Fruit fly (Drosophila melanogaster): ENCODE measurements around the gene viaf.

Gene viaf

DNA sequence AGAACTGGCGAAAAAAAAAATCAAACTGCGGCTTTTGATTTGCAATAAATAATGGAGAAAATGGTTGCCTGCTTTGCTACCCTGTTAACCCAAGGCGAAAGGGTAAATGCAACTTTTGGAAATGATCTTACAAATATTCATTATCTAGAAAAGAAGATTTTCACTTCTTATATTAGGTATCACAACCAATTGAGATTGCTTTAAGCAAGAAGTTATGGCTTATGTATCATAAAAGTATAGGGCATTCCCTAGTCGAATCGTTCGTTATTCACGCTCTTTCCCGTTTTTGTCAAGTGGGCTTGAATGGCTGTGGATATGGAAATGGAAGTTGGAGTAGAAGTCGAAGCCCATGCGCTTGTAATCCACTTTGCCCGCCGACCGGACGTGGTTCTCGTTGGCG lies 37.5 kb upstream of the viaf start (continued):
- 0 out of 2 replicates have a peak, but pooled peaks have one; percentile 8 for TF ChIP-seq CG31441 (GFP tag; IDR thresholded peaks at IDR 0.05)
- peak; percentile 16 for TF ChIP-seq Oli (tag; optimal IDR thresholded peaks at IDR 0.05)
- TF ChIP-seq CG7963 (GFP tag; IDR thresholded peaks at IDR 0.05; ENCODE audit: partially characterized antibody), result no peak
- TF ChIP-seq Med (GFP tag), result peak; percentile 9
- TF ChIP-seq CG7271 (tag; optimal IDR thresholded peaks at IDR 0.05), result no peak
- TF ChIP-seq sens (GFP tag), result peak; percentile 60
- no peak for TF ChIP-seq CG9932 (GFP tag; IDR thresholded peaks at IDR 0.05)
- no peak for TF ChIP-seq CG3407 (GFP tag; optimal IDR thresholded peaks at IDR 0.05)
- TF ChIP-seq Ssrp (tag; optimal IDR thresholded peaks at IDR 0.05), result no peak
- peak; percentile 4 for TF ChIP-seq CG17359 (tag; optimal IDR thresholded peaks at IDR 0.05)
- TF ChIP-seq bsh (GFP tag; optimal IDR thresholded peaks at IDR 0.05), result peak; percentile 26 to 44
- TF ChIP-seq Ada2b (GFP tag; IDR thresholded peaks at IDR 0.05), result peak; percentile 49; the same call in 1 of the 2 replicates

DNA sequence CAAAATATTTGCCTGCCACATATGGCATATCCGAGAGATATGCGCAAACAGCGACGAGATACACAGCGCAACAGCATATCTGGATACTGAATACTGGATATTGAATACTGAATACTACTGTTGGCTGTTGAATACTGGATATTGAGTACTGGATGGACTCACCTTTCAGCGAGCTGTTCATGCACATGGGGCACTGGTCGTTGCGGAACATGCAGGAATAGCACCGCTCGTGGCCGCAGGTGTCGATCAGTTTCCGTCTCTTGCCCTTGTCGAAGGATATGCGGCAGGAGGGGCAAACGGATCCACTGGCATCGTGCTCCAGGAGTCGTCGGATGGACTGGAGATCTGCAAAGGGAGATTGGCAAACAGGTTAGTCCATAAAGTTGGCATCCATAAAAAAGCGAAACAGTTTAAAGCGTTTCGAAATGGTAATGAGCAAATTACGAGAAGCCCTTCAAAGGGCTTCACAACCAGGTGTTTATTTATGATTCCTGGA lies 35.6 kb upstream of the viaf start:
- TF ChIP-seq pan (optimal IDR thresholded peaks at IDR 0.05) (no peak), pan (GFP tag; optimal IDR thresholded peaks at IDR 0.05 in 1 of 2, IDR thresholded peaks at IDR 0.05 in 1 of 2) (no peak), CG11093 (GFP tag; IDR thresholded peaks at IDR 0.05) (no peak), CG6175 (GFP tag; IDR thresholded peaks at IDR 0.05) (no peak), CG42726 (GFP tag; IDR thresholded peaks at IDR 0.05; ENCODE audit: partially characterized antibody) (0 out of 2 replicates have a peak, but pooled peaks have one; percentile 23), Myb (GFP tag; optimal IDR thresholded peaks at IDR 0.05) (no peak), CG1603 (tag; optimal IDR thresholded peaks at IDR 0.05) (no peak), pho (GFP tag; optimal IDR thresholded peaks at IDR 0.05) (no peak), CG15269 (tag; optimal IDR thresholded peaks at IDR 0.05) (no peak), Fer2 (tag; optimal IDR thresholded peaks at IDR 0.05) (no peak), CG2875 (GFP tag; optimal IDR thresholded peaks at IDR 0.05) (no peak), ind (GFP tag; optimal IDR thresholded peaks at IDR 0.05) (no peak), E2f2 (GFP tag; IDR thresholded peaks at IDR 0.05) (no peak), nom (GFP tag; optimal IDR thresholded peaks at IDR 0.05) (peak; percentile 11), D (optimal IDR thresholded peaks at IDR 0.05) (no peak), D (GFP tag; optimal IDR thresholded peaks at IDR 0.05) (no peak), mld (GFP tag; IDR thresholded peaks at IDR 0.05; ENCODE audit: partially characterized antibody) (no peak), Fer1 (GFP tag; optimal IDR thresholded peaks at IDR 0.05) (no peak), CG31388 (GFP tag; optimal IDR thresholded peaks at IDR 0.05) (no peak), CG8924 (tag; optimal IDR thresholded peaks at IDR 0.05) (no peak), B-H1 (GFP tag; IDR thresholded peaks at IDR 0.05) (no peak), CG18619 (GFP tag; optimal IDR thresholded peaks at IDR 0.05) (no peak), al (GFP tag; IDR thresholded peaks at IDR 0.05) (no peak), Ets65A (GFP tag) (peak; percentile 71)

DNA sequence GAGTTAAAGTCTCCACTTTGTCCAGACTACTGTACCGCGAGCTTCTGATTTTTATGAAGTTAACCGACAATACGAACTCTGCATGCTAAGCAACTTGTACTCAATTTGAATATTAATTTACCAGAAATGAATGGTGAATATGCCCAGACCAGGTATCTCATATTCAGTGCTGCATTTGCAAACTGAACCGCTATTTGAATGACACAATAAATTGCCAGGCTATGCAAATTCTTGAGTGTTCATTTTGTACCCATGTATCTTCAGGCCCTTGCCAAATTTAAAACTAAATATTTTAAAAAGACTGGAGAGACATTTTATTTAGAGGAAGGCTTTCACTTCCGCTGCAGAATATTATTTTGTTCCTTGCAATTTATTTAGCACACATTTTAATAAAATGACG lies 35.0 kb upstream of the viaf start:
- TF ChIP-seq sr (GFP tag; IDR thresholded peaks at IDR 0.05), result no peak
- no peak for TF ChIP-seq CG13296 (GFP tag; optimal IDR thresholded peaks at IDR 0.05)
- no peak for TF ChIP-seq Mrtf (GFP tag; IDR thresholded peaks at IDR 0.05)
- no peak for TF ChIP-seq gcm (GFP tag; optimal IDR thresholded peaks at IDR 0.05)
- no peak for TF ChIP-seq D (optimal IDR thresholded peaks at IDR 0.05)
- TF ChIP-seq D (GFP tag; optimal IDR thresholded peaks at IDR 0.05), result no peak
- TF ChIP-seq CG18476 (GFP tag; optimal IDR thresholded peaks at IDR 0.05), result no peak
- no peak for TF ChIP-seq CG16779 (GFP tag; IDR thresholded peaks at IDR 0.05)
- no peak for TF ChIP-seq CG6175 (GFP tag; IDR thresholded peaks at IDR 0.05)
- TF ChIP-seq lbe (GFP tag; optimal IDR thresholded peaks at IDR 0.05), result no peak
- no peak for TF ChIP-seq Med (GFP tag)
- no peak for TF ChIP-seq onecut (GFP tag; IDR thresholded peaks at IDR 0.05)
- TF ChIP-seq unc-4 (GFP tag; IDR thresholded peaks at IDR 0.05; ENCODE audit: partially characterized antibody), result no peak
- TF ChIP-seq CG10274 (GFP tag; optimal IDR thresholded peaks at IDR 0.05), result no peak

All from whole organism, embryonic.